Fruit fly (Drosophila melanogaster): Measurements from ENCODE around the gene Cpr78Cc.

- no peak for TF ChIP-seq CG1620 (GFP tag; optimal IDR thresholded peaks at IDR 0.05)
- TF ChIP-seq CG33017 (tag; optimal IDR thresholded peaks at IDR 0.05) = no peak
- no peak for TF ChIP-seq Hr96 (GFP tag; optimal IDR thresholded peaks at IDR 0.05)
- TF ChIP-seq Crg-1 (GFP tag; optimal IDR thresholded peaks at IDR 0.05) = no peak
- no peak for TF ChIP-seq CG14711 (tag; optimal IDR thresholded peaks at IDR 0.05)
- TF ChIP-seq kay (GFP tag; ENCODE audit: borderline replicate concordance) = no peak
Observed at dm6 chr3L:21252525-21252924, 47.9 kb upstream of the Cpr78Cc start.

Measured in whole organism, adult.